Fruit fly (Drosophila melanogaster) whole organism, pupa: ENCODE data around the gene Kaz1-ORFB.

Experiments
- CG12605 ChIP-seq: fragments of 200-800 bp; sonication (Bioruptor generic); IDR thresholded peaks from 2 replicates; pipeline ENCODE4 v1.3.6; 2022; ENCODE audit warnings: missing biosample characterization, missing genetic modification characterization
- CG32121 ChIP-seq: fragments of 200-800 bp; sonication (Bioruptor generic); IDR thresholded peaks from 2 replicates; pipeline ENCODE4 v1.3.6; 2022; ENCODE audit warnings: missing biosample characterization, missing genetic modification characterization
- CG8159 ChIP-seq: fragments of 200-800 bp; sonication (Bioruptor generic); optimal IDR thresholded peaks from 3 replicates; lab custom pipeline; 2018; ENCODE audit warnings: missing biosample characterization, mild to moderate bottlenecking, missing genetic modification characterization, moderate library complexity
- CG8301 ChIP-seq: fragments of 200-800 bp; sonication (Bioruptor generic); optimal IDR thresholded peaks from 2 replicates; lab custom pipeline; 2018; ENCODE audit warnings: missing biosample characterization, mild to moderate bottlenecking, missing genetic modification characterization
- D1 ChIP-seq: fragments of 200-800 bp; sonication (Bioruptor generic); optimal IDR thresholded peaks from 2 replicates; lab custom pipeline; 2018; ENCODE audit warnings: missing biosample characterization, mild to moderate bottlenecking, missing genetic modification characterization, moderate library complexity
- EcR ChIP-seq: fragments of 200-800 bp; sonication (Bioruptor generic); optimal IDR thresholded peaks from 3 replicates; lab custom pipeline; 2019; ENCODE audit warnings: missing biosample characterization, missing genetic modification characterization, mild to moderate bottlenecking, moderate library complexity, missing genetic modification reagents
- Ets98B ChIP-seq: fragments of 200-800 bp; sonication (Bioruptor generic); IDR thresholded peaks from 2 replicates; pipeline ENCODE4 v1.3.6; 2022; ENCODE audit warnings: missing biosample characterization, missing genetic modification characterization
- Pif1B ChIP-seq: fragments of 200-800 bp; sonication (Bioruptor generic); optimal IDR thresholded peaks from 3 replicates; lab custom pipeline; 2016; ENCODE audit warnings: missing biosample characterization, missing genetic modification characterization

- TF ChIP-seq CG12605 (GFP tag; lab: Robert Waterston, UW) (no peak), Ets98B (no peak), CG8301 (tag; lab: Kevin White, UChicago) (no peak), Pif1B (GFP tag; lab: Kevin White, UChicago) (no peak), CG8159 (no peak), D1 (tag; lab: Kevin White, UChicago) (no peak), EcR (GFP tag; lab: Kevin White, UChicago) (no peak), CG32121 (GFP tag; lab: Robert Waterston, UW) (no peak)
Measured at dm6 chr3L:177938-178337, 38.5 kb upstream of the Kaz1-ORFB start.
